Worm (Caenorhabditis elegans): ENCODE measurements around the gene C06B8.7.

DNA sequence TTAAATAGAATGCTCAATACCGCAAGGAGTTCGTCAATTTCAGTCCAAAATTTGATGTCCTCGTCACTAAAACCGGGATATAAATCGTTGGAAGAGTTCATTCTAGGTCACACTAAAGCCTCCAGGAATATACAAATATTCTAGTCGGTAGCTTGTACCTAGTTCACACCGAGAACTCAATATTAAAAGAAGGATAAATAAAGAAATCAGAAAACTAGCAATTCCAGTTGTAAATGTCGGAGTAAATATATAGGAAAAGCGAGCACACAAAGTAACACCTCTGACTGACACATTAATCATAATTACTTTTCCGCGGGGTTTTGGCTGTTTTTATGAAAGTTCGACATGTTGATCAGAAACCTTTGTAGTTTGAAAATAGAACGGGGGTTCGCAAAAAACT, 47.1 kb upstream of the C06B8.7 start, which contains the start of gene srw-33:
- TF ChIP-seq F23B12.7 (tag; optimal IDR thresholded peaks at IDR 0.05; ENCODE audit: insufficient read depth) (no peak), F10E7.11 (tag; optimal IDR thresholded peaks at IDR 0.05) (no peak), nfya-2 (GFP tag; IDR thresholded peaks at IDR 0.05) (no peak), F52B5.7 (tag; optimal IDR thresholded peaks at IDR 0.05) (no peak), mes-4 (tag; optimal IDR thresholded peaks at IDR 0.05) (no peak), nhr-90 (tag; optimal IDR thresholded peaks at IDR 0.05) (no peak), him-1 (tag; optimal IDR thresholded peaks at IDR 0.05) (no peak), dox-1 (GFP tag; IDR thresholded peaks at IDR 0.05) (no peak), unc-62 (GFP tag; optimal IDR thresholded peaks at IDR 0.05) (no peak), ztf-25 (GFP tag; IDR thresholded peaks at IDR 0.05) (no peak), ama-1 (optimal IDR thresholded peaks at IDR 0.05) (no peak), ama-1 (GFP tag; optimal IDR thresholded peaks at IDR 0.05) (no peak), sptf-2 (GFP tag; optimal IDR thresholded peaks at IDR 0.05) (no peak), Y95B8A.8 (GFP tag; IDR thresholded peaks at IDR 0.05) (no peak)
